Worm (Caenorhabditis elegans) whole organism, early embryonic: ENCODE measurements around the gene Y43F8B.13.

Experiments
- B0310.2 ChIP-seq: sonication (generic microtip); optimal IDR thresholded peaks from 2 replicates; lab custom pipeline; 2016; ENCODE audit warnings: mild to moderate bottlenecking, missing genetic modification characterization, missing compliant biosample characterization
- F13C5.2 ChIP-seq: sonication (generic microtip); optimal IDR thresholded peaks from 2 replicates; lab custom pipeline; 2017; ENCODE audit warnings: mild to moderate bottlenecking, missing genetic modification characterization, inconsistent platforms, missing compliant biosample characterization
- ama-1 ChIP-seq: fragments of 150-350 bp; optimal IDR thresholded peaks from 2 replicates; lab custom pipeline; 2014
- ceh-13 ChIP-seq: fragments of 200-800 bp; sonication (Bioruptor generic); optimal IDR thresholded peaks from 2 replicates; lab custom pipeline; 2018; ENCODE audit warnings: mild to moderate bottlenecking, missing genetic modification characterization, missing compliant biosample characterization
- ets-7 ChIP-seq: sonication (generic microtip); optimal IDR thresholded peaks from 2 replicates; lab custom pipeline; 2016; ENCODE audit warnings: missing genotype, missing genetic modification characterization, missing compliant biosample characterization
- flt-1 ChIP-seq: fragments of 200-800 bp; sonication (Bioruptor generic); IDR thresholded peaks from 2 replicates; pipeline ENCODE4 v1.3.6; 2022; ENCODE audit warnings: missing genetic modification characterization, missing compliant biosample characterization
- hmbx-1 ChIP-seq: sonication (generic microtip); optimal IDR thresholded peaks from 2 replicates; lab custom pipeline; 2016; ENCODE audit warnings: mild to moderate bottlenecking, missing genetic modification characterization, missing compliant biosample characterization
- hmg-4 ChIP-seq: fragments of 200-800 bp; sonication (Bioruptor generic); optimal IDR thresholded peaks from 2 replicates; lab custom pipeline; 2018; ENCODE audit warnings: mild to moderate bottlenecking, missing genetic modification characterization, missing compliant biosample characterization
- hnd-1 ChIP-seq: sonication (generic microtip); optimal IDR thresholded peaks from 2 replicates; lab custom pipeline; 2016; ENCODE audit warnings: missing genetic modification characterization, missing compliant biosample characterization
- pes-1 ChIP-seq: fragments of 200-800 bp; sonication (Bioruptor generic); IDR thresholded peaks from 2 replicates; pipeline ENCODE4 v1.3.6; 2022; ENCODE audit warnings: missing genetic modification reagents, missing genetic modification characterization, missing compliant biosample characterization
- scrt-1 ChIP-seq: fragments of 200-800 bp; sonication (Bioruptor generic); IDR thresholded peaks from 2 replicates; pipeline ENCODE4 v1.3.6; 2022; ENCODE audit warnings: missing genetic modification characterization, missing compliant biosample characterization
- sea-1 ChIP-seq: fragments of 200-800 bp; sonication (Bioruptor generic); conservative IDR thresholded peaks from 2 replicates; pipeline ENCODE4 v1.3.6; 2022; ENCODE audit warnings: missing genetic modification characterization, missing compliant biosample characterization
- tbx-11 ChIP-seq: fragments of 200-800 bp; sonication (Bioruptor generic); IDR thresholded peaks from 2 replicates; pipeline ENCODE4 v1.3.6; 2022; ENCODE audit warnings: missing genetic modification characterization, missing compliant biosample characterization
- tra-4 ChIP-seq: sonication (generic microtip); optimal IDR thresholded peaks from 2 replicates; lab custom pipeline; 2017; ENCODE audit warnings: missing genetic modification characterization, missing compliant biosample characterization

- TF ChIP-seq B0310.2 (tag; lab: Kevin White, UChicago) = no peak
- no peak for TF ChIP-seq hmbx-1 (tag; lab: Kevin White, UChicago)
- no peak for TF ChIP-seq ama-1 (lab: Kevin White, UChicago)
- no peak for TF ChIP-seq F13C5.2 (tag; lab: Kevin White, UChicago)
- TF ChIP-seq tbx-11 (GFP tag; lab: Robert Waterston, UW) = no peak
- TF ChIP-seq sea-1 (GFP tag; lab: Robert Waterston, UW) = no peak
- TF ChIP-seq tra-4 = no peak
- no peak for TF ChIP-seq flt-1
- no peak for TF ChIP-seq ets-7
- no peak for TF ChIP-seq ceh-13 (GFP tag; lab: Kevin White, UChicago)
- TF ChIP-seq pes-1 (GFP tag; lab: Robert Waterston, UW) = no peak
- TF ChIP-seq scrt-1 (GFP tag; lab: Robert Waterston, UW) = no peak
- TF ChIP-seq hnd-1 = no peak
- TF ChIP-seq hmg-4 = no peak
These were observed 41.3 kb downstream of the Y43F8B.13 start for ce11 chrV:19497087-19497486.
